Worm (Caenorhabditis elegans): Measurements from ENCODE around the gene ttr-25.
A peak's percentile ranks its signal among the peaks of the same experiment; 100 is the strongest.

ttr-25 gene

ce11 chrV:18578306-18578705 lies 21.8 kb downstream of the ttr-25 start:
- TF ChIP-seq ceh-90 (tag; optimal IDR thresholded peaks at IDR 0.05) (no peak), unc-30 (tag; optimal IDR thresholded peaks at IDR 0.05) (no peak), pqm-1 (tag; optimal IDR thresholded peaks at IDR 0.05) (no peak), ceh-82 (tag; optimal IDR thresholded peaks at IDR 0.05) (no peak), nhr-20 (tag; optimal IDR thresholded peaks at IDR 0.05) (peak; percentile 19), nhr-19 (GFP tag; conservative IDR thresholded peaks at IDR 0.05) (no peak), lin-15B (tag; optimal IDR thresholded peaks at IDR 0.05) (no peak), elt-2 (tag; optimal IDR thresholded peaks at IDR 0.05) (peak; percentile 83), vab-15 (tag; optimal IDR thresholded peaks at IDR 0.05) (no peak), fkh-4 (tag; optimal IDR thresholded peaks at IDR 0.05; ENCODE audit: borderline replicate concordance) (no peak), efl-1 (optimal IDR thresholded peaks at IDR 0.05) (no peak), efl-1 (GFP tag; optimal IDR thresholded peaks at IDR 0.05 in 1 of 2) (no peak), swsn-7 (tag; optimal IDR thresholded peaks at IDR 0.05) (no peak), ama-1 (optimal IDR thresholded peaks at IDR 0.05) (no peak), snpc-4 (tag; optimal IDR thresholded peaks at IDR 0.05) (peak; percentile 35), irx-1 (tag; optimal IDR thresholded peaks at IDR 0.05) (no peak), efl-3 (GFP tag; optimal IDR thresholded peaks at IDR 0.05) (no peak)

ce11 chrV:18579684-18580083 lies 23.2 kb downstream of the ttr-25 start, which contains the start of gene Y51A2D.13:
Gene Y51A2D.13 (minus strand): TSS chrV:18579784.
- TF ChIP-seq fkh-8 (tag; optimal IDR thresholded peaks at IDR 0.05) (no peak), dpl-1 (GFP tag; optimal IDR thresholded peaks at IDR 0.05) (no peak), nhr-77 (tag; optimal IDR thresholded peaks at IDR 0.05) (no peak), efl-3 (GFP tag; optimal IDR thresholded peaks at IDR 0.05) (no peak), snu-23 (GFP tag; optimal IDR thresholded peaks at IDR 0.05) (no peak), isw-1 (GFP tag; IDR thresholded peaks at IDR 0.05) (no peak), aly-2 (tag; optimal IDR thresholded peaks at IDR 0.05) (no peak), nhr-12 (tag; optimal IDR thresholded peaks at IDR 0.05) (no peak), nhr-84 (tag; optimal IDR thresholded peaks at IDR 0.05) (no peak), xbp-1 (tag; optimal IDR thresholded peaks at IDR 0.05) (no peak), hlh-17 (GFP tag; optimal IDR thresholded peaks at IDR 0.05; ENCODE audit: borderline replicate concordance) (no peak), nhr-47 (tag; optimal IDR thresholded peaks at IDR 0.05) (no peak), blmp-1 (tag; optimal IDR thresholded peaks at IDR 0.05) (no peak), nhr-11 (tag; optimal IDR thresholded peaks at IDR 0.05) (no peak), jun-1 (tag; optimal IDR thresholded peaks at IDR 0.05) (no peak), lir-3 (tag; optimal IDR thresholded peaks at IDR 0.05; ENCODE audit: poor library complexity) (no peak), ceh-63 (GFP tag; optimal IDR thresholded peaks at IDR 0.05) (no peak), C34B4.2 (tag; optimal IDR thresholded peaks at IDR 0.05) (no peak)

ce11 chrV:18581393-18582113 lies 25.0 kb downstream of the ttr-25 start:
- TF ChIP-seq tlp-1 (tag; optimal IDR thresholded peaks at IDR 0.05) (no peak), elt-3 (tag; optimal IDR thresholded peaks at IDR 0.05) (no peak), irx-1 (tag; optimal IDR thresholded peaks at IDR 0.05) (no peak), nhr-19 (GFP tag; conservative IDR thresholded peaks at IDR 0.05) (peak; percentile 90), pag-3 (tag; optimal IDR thresholded peaks at IDR 0.05; ENCODE audit: borderline replicate concordance, insufficient read depth) (peak; percentile 66), dsc-1 (tag; optimal IDR thresholded peaks at IDR 0.05) (peak; percentile 80), nhr-28 (tag; optimal IDR thresholded peaks at IDR 0.05) (no peak), mdl-1 (tag; optimal IDR thresholded peaks at IDR 0.05) (peak in 1 of 2 experiments; percentile 46), nhr-20 (tag; optimal IDR thresholded peaks at IDR 0.05) (peak; percentile 44), ceh-88 (GFP tag; IDR thresholded peaks at IDR 0.05) (no peak), C34B4.2 (tag; optimal IDR thresholded peaks at IDR 0.05) (no peak), nhr-71 (tag; optimal IDR thresholded peaks at IDR 0.05) (peak; percentile 89), nhr-84 (tag; optimal IDR thresholded peaks at IDR 0.05) (no peak), lin-14 (GFP tag; optimal IDR thresholded peaks at IDR 0.05) (peak; percentile 85), C16A3.4 (tag; optimal IDR thresholded peaks at IDR 0.05) (peak; percentile 21), unc-30 (tag; optimal IDR thresholded peaks at IDR 0.05) (no peak), snpc-4 (tag; optimal IDR thresholded peaks at IDR 0.05) (peak; percentile 3), swsn-7 (tag; optimal IDR thresholded peaks at IDR 0.05) (peak; percentile 24), zip-4 (GFP tag; optimal IDR thresholded peaks at IDR 0.05) (no peak), ama-1 (optimal IDR thresholded peaks at IDR 0.05) (no peak), Y116A8C.19 (tag; optimal IDR thresholded peaks at IDR 0.05; ENCODE audit: borderline replicate concordance) (no peak), sptf-1 (tag; optimal IDR thresholded peaks at IDR 0.05) (no peak), fkh-4 (tag; optimal IDR thresholded peaks at IDR 0.05; ENCODE audit: borderline replicate concordance) (peak; percentile 74), blmp-1 (tag; optimal IDR thresholded peaks at IDR 0.05) (no peak), lir-3 (tag; optimal IDR thresholded peaks at IDR 0.05; ENCODE audit: poor library complexity) (no peak), tbx-2 (tag; optimal IDR thresholded peaks at IDR 0.05) (peak; percentile 49)

All from whole organism, L1 larva.